Comparison of ENCODE assay signal across 1 fruit fly cellular context in genomic region chrX:8459452-8460040, dm6.
TF ChIP-seq lines count a peak whose summit lies in the region.

No protein-coding gene starts in this region.

TF ChIP-seq in whole organism, embryonic, 481 proteins besides CTCF, POLR2A, EP300 and RAD21 (continued from another document):
- no peak for TF ChIP-seq Usf (GFP tag; optimal IDR thresholded peaks at IDR 0.05; lab: Kevin White, UChicago)
- no peak for TF ChIP-seq CG12236 (GFP tag; optimal IDR thresholded peaks at IDR 0.05; lab: Kevin White, UChicago)
- peak; percentile 20 for TF ChIP-seq CG1603 (tag; optimal IDR thresholded peaks at IDR 0.05; lab: Kevin White, UChicago)
- TF ChIP-seq stwl (tag; optimal IDR thresholded peaks at IDR 0.05; lab: Kevin White, UChicago), result no peak
- TF ChIP-seq twi (tag; optimal IDR thresholded peaks at IDR 0.05; lab: Kevin White, UChicago), result no peak
- TF ChIP-seq CG32532 (GFP tag; IDR thresholded peaks at IDR 0.05; lab: Robert Waterston, UW), result no peak
- TF ChIP-seq pb (GFP tag; optimal IDR thresholded peaks at IDR 0.05; lab: Kevin White, UChicago), result no peak
- TF ChIP-seq crol (GFP tag; IDR thresholded peaks at IDR 0.05; lab: Robert Waterston, UW), result no peak
- no peak for TF ChIP-seq tgo (GFP tag; IDR thresholded peaks at IDR 0.05; lab: Robert Waterston, UW)
TF ChIP-seq in whole organism, embryonic: peak in this region for 13.
